Fruit fly (Drosophila melanogaster) S2 (cell line): ENCODE results near the gene Delta.

Experiments
- CG8478 ChIP-seq: fragments of >200 bp; optimal IDR thresholded peaks from 2 replicates; lab custom pipeline; 2018
- CTCF ChIP-seq, 2 experiments: fragments of >200 bp; optimal IDR thresholded peaks; 2 replicates each; lab custom pipeline; 2018

DNA sequence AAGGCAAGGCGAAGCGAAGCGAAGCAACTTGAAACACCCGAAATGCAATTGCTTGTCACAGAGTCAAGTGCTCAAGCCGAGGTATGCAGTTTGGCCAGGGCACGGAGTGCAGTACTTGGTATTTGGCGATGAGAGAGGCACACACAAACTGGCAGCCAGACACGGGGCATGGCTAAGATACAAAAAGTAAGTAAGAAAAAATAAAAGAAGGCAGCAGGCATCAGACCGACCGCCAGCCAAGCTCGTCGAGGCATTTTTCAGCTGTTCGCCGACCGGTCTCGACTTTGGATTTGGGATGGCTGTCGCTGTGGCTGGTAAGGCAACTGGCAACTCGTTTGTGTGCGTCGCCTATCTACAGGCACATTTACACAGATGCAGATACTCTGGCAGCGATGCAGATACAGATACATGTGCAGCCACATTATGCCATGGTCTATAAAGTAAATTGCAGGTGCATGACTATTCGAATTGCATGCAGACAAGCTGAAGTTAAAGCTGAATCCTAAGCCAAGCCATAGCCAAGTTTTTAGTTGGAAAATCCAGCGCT is 13.7 kb downstream of the Delta start:
- TF ChIP-seq CG8478 (lab: Kevin White, UChicago) (no peak), CTCF (optimal IDR thresholded peaks at IDR 0.05; lab: Kevin White, UChicago) (no peak)
